Worm (Caenorhabditis elegans) whole organism, mixed stage, embryonic: ENCODE results near the gene C16C8.18.

Experiments
- bed-3 ChIP-seq: fragments of 200-800 bp; sonication (Bioruptor generic); optimal IDR thresholded peaks from 3 replicates; lab custom pipeline; 2018; ENCODE audit warnings: mild to moderate bottlenecking, missing genetic modification characterization, moderate library complexity, missing compliant biosample characterization
- ces-1 ChIP-seq: fragments of 150-350 bp; optimal IDR thresholded peaks from 2 replicates; lab custom pipeline; 2014; ENCODE audit warnings: missing biosample characterization, missing genetic modification reagents, missing genetic modification characterization
- drap-1 ChIP-seq: fragments of 200-800 bp; sonication (Bioruptor generic); optimal IDR thresholded peaks from 3 replicates; lab custom pipeline; 2018; ENCODE audit warnings: mild to moderate bottlenecking, missing genetic modification characterization, missing compliant biosample characterization
- mep-1 ChIP-seq: fragments of 150-350 bp; optimal IDR thresholded peaks from 2 replicates; lab custom pipeline; 2017; ENCODE audit warnings: missing biosample characterization, missing genetic modification reagents, missing genetic modification characterization, inconsistent platforms
- sptf-1 ChIP-seq: sonication (generic microtip); optimal IDR thresholded peaks from 2 replicates; lab custom pipeline; 2017; ENCODE audit warnings: mild to moderate bottlenecking, missing genetic modification characterization, moderate library complexity, missing compliant biosample characterization
- tbx-8 ChIP-seq: fragments of 200-800 bp; sonication (Bioruptor generic); optimal IDR thresholded peaks from 2 replicates; lab custom pipeline; 2018; ENCODE audit warnings: mild to moderate bottlenecking, missing genetic modification characterization, moderate library complexity, missing compliant biosample characterization
- unc-62 ChIP-seq: fragments of 150-350 bp; optimal IDR thresholded peaks from 2 replicates; lab custom pipeline; 2014; ENCODE audit warnings: missing biosample characterization, missing genetic modification reagents, missing genetic modification characterization

ce11 chrII:3460048-3460447 is 30.5 kb downstream of the C16C8.18 start, which contains the start of gene C16C8.7:
- TF ChIP-seq drap-1 (GFP tag; lab: Kevin White, UChicago), result no peak
- TF ChIP-seq ces-1 (GFP tag; lab: Kevin White, UChicago), result no peak
- no peak for TF ChIP-seq mep-1 (tag; lab: Kevin White, UChicago)
- no peak for TF ChIP-seq bed-3
- TF ChIP-seq tbx-8 (GFP tag; lab: Kevin White, UChicago), result no peak
- no peak for TF ChIP-seq unc-62 (GFP tag; lab: Kevin White, UChicago)
- TF ChIP-seq sptf-1 (tag; lab: Kevin White, UChicago), result no peak
